Worm (Caenorhabditis elegans): Measurements from ENCODE around the gene wah-1.
A peak's percentile ranks its signal among the peaks of the same experiment; 100 is the strongest.

Gene wah-1

DNA sequence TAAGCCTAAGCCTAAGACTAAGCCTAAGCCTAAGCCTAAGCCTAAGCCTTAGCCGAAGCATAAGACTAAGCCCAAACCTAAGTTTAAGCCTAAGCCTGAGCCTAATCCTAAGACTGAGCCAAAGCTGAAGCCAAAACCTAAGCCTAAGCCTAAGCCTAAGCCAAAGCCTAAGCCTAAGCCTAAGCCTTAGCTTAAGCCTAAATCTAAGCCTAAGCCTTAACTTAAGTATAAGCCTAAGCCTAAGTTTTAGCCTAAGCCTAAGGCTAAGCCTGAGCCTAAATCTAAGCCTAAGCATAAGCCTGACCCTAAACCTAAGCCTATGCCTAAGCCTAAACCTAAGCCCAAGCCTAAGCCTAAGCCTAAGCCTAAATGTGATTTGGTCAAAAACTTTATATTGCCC lies 25.2 kb downstream of the wah-1 start:
- peak; percentile 86 for TF ChIP-seq dve-1 (tag; optimal IDR thresholded peaks at IDR 0.05)
- TF ChIP-seq C38D4.7 (GFP tag; optimal IDR thresholded peaks at IDR 0.05) = no peak

DNA sequence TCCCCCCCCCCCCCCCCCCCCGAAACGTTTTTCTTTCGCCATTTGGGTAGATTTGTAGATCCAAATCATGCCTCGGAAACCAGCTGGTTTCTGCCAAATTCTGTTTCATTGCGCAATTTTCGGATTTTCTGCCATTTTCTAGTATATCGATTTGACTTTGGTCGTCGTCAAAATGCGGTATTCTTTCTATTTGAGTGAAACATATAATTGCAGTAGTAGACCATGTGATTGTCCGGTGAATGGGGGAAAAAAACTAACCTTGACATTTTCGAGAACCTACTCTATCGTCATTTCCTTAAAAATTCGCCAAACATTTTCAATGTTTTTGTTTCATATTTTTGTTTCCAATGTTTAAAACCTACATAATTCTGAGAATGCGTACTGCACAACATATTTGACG lies 25.6 kb downstream of the wah-1 start:
- TF ChIP-seq ceh-14 (tag; optimal IDR thresholded peaks at IDR 0.05) = no peak
- TF ChIP-seq K02D7.2 (tag; optimal IDR thresholded peaks at IDR 0.05) = no peak
- no peak for TF ChIP-seq pha-4 (tag; optimal IDR thresholded peaks at IDR 0.05)
- TF ChIP-seq eyg-1 (tag; optimal IDR thresholded peaks at IDR 0.05) = no peak
- no peak for TF ChIP-seq hlh-8 (tag; optimal IDR thresholded peaks at IDR 0.05)
- TF ChIP-seq ahr-1 (tag; optimal IDR thresholded peaks at IDR 0.05) = no peak
- no peak for TF ChIP-seq ceh-34 (tag; optimal IDR thresholded peaks at IDR 0.05)

DNA sequence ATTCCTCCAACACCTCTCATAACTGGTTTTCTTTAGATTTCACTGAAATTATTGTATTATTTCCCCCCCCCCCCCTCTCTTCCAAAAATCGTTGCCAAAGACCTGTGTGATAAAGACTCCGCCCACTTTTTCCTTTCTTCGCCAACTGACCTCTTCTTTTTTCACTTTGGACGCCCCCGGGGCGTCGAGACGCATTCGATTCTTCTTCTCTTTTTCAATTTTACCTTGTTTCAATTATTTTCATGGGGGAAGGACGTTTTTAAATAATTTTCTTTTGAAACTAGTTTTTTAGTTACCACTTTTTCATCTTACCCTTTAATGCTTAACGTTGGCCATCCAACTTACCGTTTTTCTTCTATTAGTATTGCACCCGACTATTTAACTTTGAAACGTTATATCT lies 28.0 kb downstream of the wah-1 start:
- TF ChIP-seq fkh-6 (tag; optimal IDR thresholded peaks at IDR 0.05) (no peak), dmd-4 (tag; optimal IDR thresholded peaks at IDR 0.05; ENCODE audit: borderline replicate concordance) (no peak), rnt-1 (tag; optimal IDR thresholded peaks at IDR 0.05) (no peak), dve-1 (tag; optimal IDR thresholded peaks at IDR 0.05) (no peak), lim-6 (tag; optimal IDR thresholded peaks at IDR 0.05) (no peak), Y22D7AL.16 (tag; optimal IDR thresholded peaks at IDR 0.05) (no peak), pha-2 (tag; optimal IDR thresholded peaks at IDR 0.05) (no peak)

DNA sequence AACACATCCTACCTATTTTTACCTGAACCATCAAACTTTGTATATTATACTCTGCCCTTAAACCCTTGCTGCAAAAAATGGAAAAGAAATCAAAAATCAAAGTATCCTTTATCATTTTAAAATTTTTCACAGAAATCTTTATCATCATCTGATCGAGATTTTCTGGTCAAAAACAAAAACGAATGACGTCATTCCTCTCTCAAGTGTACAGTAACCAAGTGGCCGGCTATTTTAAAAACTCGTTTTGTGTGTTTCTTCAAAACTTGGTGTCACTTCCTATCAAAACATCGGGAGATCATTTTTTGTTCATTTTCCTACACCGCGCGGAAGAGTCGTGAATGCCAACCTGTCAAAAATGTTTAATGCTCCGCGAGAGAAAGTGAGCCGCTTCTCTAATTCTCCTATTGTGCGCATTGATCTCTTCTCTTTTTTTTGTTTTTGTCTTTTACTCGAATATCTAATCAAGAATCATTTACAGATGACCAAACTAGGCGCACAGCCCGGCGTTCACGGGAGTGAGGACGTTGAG lies 30.2 kb downstream of the wah-1 start, which contains the start of gene brp-1:
Gene brp-1 (plus strand): TSS at position 479 of the 529 bp plus-strand sequence.
- TF ChIP-seq hlh-8 (tag; optimal IDR thresholded peaks at IDR 0.05) (no peak), ceh-24 (tag; optimal IDR thresholded peaks at IDR 0.05) (no peak), K02D7.2 (tag; optimal IDR thresholded peaks at IDR 0.05) (no peak), hlh-30 (tag; optimal IDR thresholded peaks at IDR 0.05; ENCODE audit: insufficient read depth) (no peak), dmd-4 (tag; optimal IDR thresholded peaks at IDR 0.05; ENCODE audit: borderline replicate concordance) (no peak), elt-2 (tag; optimal IDR thresholded peaks at IDR 0.05) (no peak), mec-3 (tag; optimal IDR thresholded peaks at IDR 0.05; ENCODE audit: borderline replicate concordance) (no peak)

DNA sequence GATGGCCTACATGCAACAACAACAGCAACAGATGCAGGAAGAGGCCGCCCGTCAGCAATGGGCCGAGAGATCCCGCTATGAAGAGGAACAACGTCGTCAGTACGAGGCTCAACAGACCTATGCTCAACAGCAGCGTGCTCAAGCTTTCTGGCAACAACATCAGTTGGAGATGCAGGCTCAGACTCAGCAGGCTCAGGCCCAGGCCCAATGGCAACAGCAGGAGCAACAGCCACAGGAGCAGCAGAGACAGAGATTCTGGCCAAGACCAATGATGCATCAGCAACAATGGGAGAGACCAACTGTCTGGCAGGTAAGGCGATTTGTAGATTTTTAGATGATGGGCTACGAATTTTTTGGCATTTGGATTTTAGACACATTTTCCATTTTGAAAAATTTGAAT lies 32.3 kb downstream of the wah-1 start:
- TF ChIP-seq syd-9 (tag; optimal IDR thresholded peaks at IDR 0.05) (no peak), hlh-8 (tag; optimal IDR thresholded peaks at IDR 0.05) (no peak), ceh-6 (GFP tag; optimal IDR thresholded peaks at IDR 0.05) (no peak)

DNA sequence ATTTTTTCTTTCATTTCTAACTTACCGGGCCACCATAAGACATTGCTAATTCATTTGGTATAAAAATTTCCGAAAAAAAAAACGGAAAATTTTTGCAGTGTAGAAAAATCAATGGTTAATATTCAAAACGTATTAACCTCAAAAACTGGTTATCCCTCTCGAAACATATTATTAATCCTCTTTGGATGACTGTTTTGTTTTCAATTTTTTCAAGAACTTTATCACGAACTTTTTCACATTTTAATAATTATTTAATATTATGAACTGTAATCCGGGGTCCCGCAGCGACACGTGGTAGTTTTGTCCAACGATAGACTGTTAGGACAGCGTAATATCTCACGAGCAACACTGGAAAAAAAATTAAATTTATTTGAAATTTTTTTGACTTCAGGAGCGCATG lies 38.8 kb downstream of the wah-1 start, which contains the start of gene Y79H2A.12:
Gene Y79H2A.12 (minus strand): TSS at position 101 of the 400 bp plus-strand sequence.
- TF ChIP-seq che-1 (tag; optimal IDR thresholded peaks at IDR 0.05) (no peak), C38D4.7 (GFP tag; optimal IDR thresholded peaks at IDR 0.05) (no peak), ceh-30 (tag; optimal IDR thresholded peaks at IDR 0.05) (no peak), ztf-16 (tag; optimal IDR thresholded peaks at IDR 0.05) (no peak), nfya-1 (tag; optimal IDR thresholded peaks at IDR 0.05) (no peak), elt-4 (tag; optimal IDR thresholded peaks at IDR 0.05) (no peak), dmd-4 (tag; optimal IDR thresholded peaks at IDR 0.05; ENCODE audit: borderline replicate concordance) (no peak), ama-1 (optimal IDR thresholded peaks at IDR 0.05) (no peak), elt-2 (tag; optimal IDR thresholded peaks at IDR 0.05) (no peak), lim-6 (tag; optimal IDR thresholded peaks at IDR 0.05) (no peak), ahr-1 (tag; optimal IDR thresholded peaks at IDR 0.05) (no peak), unc-86 (tag; optimal IDR thresholded peaks at IDR 0.05) (no peak), unc-55 (GFP tag; optimal IDR thresholded peaks at IDR 0.05) (no peak), sox-4 (tag; optimal IDR thresholded peaks at IDR 0.05) (no peak)

DNA sequence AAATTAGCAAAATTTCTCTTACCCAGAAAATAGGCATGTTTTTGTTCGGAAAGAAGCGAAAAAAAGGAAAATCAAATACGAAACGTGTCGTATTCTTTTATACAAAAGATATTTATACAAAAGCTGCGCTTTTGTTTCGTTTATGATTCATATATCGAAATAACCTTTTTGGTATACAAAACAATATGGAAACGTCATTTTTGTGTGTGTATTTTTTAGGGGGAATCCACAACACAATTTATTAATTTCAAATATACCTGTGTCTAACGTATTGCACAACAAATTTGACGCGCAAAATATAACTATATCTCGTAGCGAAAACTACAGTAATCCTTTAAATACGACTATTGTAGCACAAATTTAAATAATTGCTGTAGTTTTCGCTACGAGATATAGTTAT lies 40.7 kb downstream of the wah-1 start, which contains the start of gene Y79H2A.2:
Gene Y79H2A.2 (minus strand): TSS at position 101 of the 400 bp plus-strand sequence.
- TF ChIP-seq fkh-10 (GFP tag; optimal IDR thresholded peaks at IDR 0.05) = no peak
- TF ChIP-seq ceh-2 (tag; optimal IDR thresholded peaks at IDR 0.05) = no peak
- no peak for TF ChIP-seq madf-2 (tag; optimal IDR thresholded peaks at IDR 0.05)
- no peak for TF ChIP-seq Y22D7AL.16 (tag; optimal IDR thresholded peaks at IDR 0.05)
- TF ChIP-seq fkh-6 (tag; optimal IDR thresholded peaks at IDR 0.05) = no peak
- no peak for TF ChIP-seq rnt-1 (tag; optimal IDR thresholded peaks at IDR 0.05)
- no peak for TF ChIP-seq unc-55 (GFP tag; optimal IDR thresholded peaks at IDR 0.05)
- TF ChIP-seq ceh-14 (tag; optimal IDR thresholded peaks at IDR 0.05) = no peak
- no peak for TF ChIP-seq elt-2 (tag; optimal IDR thresholded peaks at IDR 0.05)

Data from whole organism, late embryonic.